Fruit fly (Drosophila melanogaster) whole organism, embryonic: ENCODE measurements around the gene CG17738.

Experiments
- ATbp ChIP-seq: fragments of 200-800 bp; sonication (Bioruptor generic); optimal IDR thresholded peaks from 2 replicates; lab custom pipeline; 2017; ENCODE audit warnings: missing biosample characterization, mild to moderate bottlenecking, missing genetic modification characterization, missing genetic modification reagents
- Ada2b ChIP-seq: fragments of 200-800 bp; sonication (Bioruptor generic); IDR thresholded peaks from 2 replicates; pipeline ENCODE4 v1.3.6; 2022; ENCODE audit warnings: missing biosample characterization, missing genetic modification characterization
- Bdp1 ChIP-seq: fragments of 200-800 bp; sonication (Bioruptor generic); optimal IDR thresholded peaks from 3 replicates; lab custom pipeline; 2016; ENCODE audit warnings: missing biosample characterization, missing genetic modification characterization
- CG12391 ChIP-seq: fragments of 200-800 bp; sonication (Bioruptor generic); optimal IDR thresholded peaks from 3 replicates; lab custom pipeline; 2018; ENCODE audit warnings: missing biosample characterization, mild to moderate bottlenecking, missing genetic modification characterization, moderate library complexity
- CG12659 ChIP-seq: fragments of 200-800 bp; sonication (Bioruptor generic); optimal IDR thresholded peaks from 3 replicates; lab custom pipeline; 2017; ENCODE audit warnings: mild to moderate bottlenecking, missing biosample characterization, missing genetic modification reagents, missing genetic modification characterization
- CG15479 ChIP-seq: fragments of 200-800 bp; sonication (Bioruptor generic); optimal IDR thresholded peaks from 3 replicates; lab custom pipeline; 2019; ENCODE audit warnings: missing biosample characterization, mild to moderate bottlenecking, missing genetic modification characterization, moderate library complexity
- CG1603 ChIP-seq: fragments of 200-800 bp; sonication (Bioruptor generic); optimal IDR thresholded peaks from 2 replicates; lab custom pipeline; 2019; ENCODE audit warnings: missing biosample characterization, mild to moderate bottlenecking, missing genetic modification characterization, moderate library complexity
- CG2120 ChIP-seq: fragments of 200-800 bp; sonication (Bioruptor generic); optimal IDR thresholded peaks from 3 replicates; lab custom pipeline; 2016; ENCODE audit warnings: missing biosample characterization, missing genetic modification characterization
- CG2875 ChIP-seq: fragments of 200-800 bp; sonication (Bioruptor generic); optimal IDR thresholded peaks from 2 replicates; lab custom pipeline; 2017; ENCODE audit warnings: missing biosample characterization, mild to moderate bottlenecking, missing genetic modification characterization, missing genetic modification reagents
- CG33557 ChIP-seq: fragments of 200-800 bp; sonication (Bioruptor generic); optimal IDR thresholded peaks from 2 replicates; lab custom pipeline; 2019; ENCODE audit warnings: missing biosample characterization, mild to moderate bottlenecking, missing genetic modification characterization, moderate library complexity
- CG3407 ChIP-seq: fragments of 200-800 bp; sonication (Bioruptor generic); optimal IDR thresholded peaks from 2 replicates; lab custom pipeline; 2018; ENCODE audit warnings: missing biosample characterization, mild to moderate bottlenecking, missing genetic modification characterization
- CG3838 ChIP-seq: fragments of 200-800 bp; sonication (Bioruptor generic); optimal IDR thresholded peaks from 3 replicates; lab custom pipeline; 2016; ENCODE audit warnings: missing biosample characterization, missing genetic modification characterization
- CG42726 ChIP-seq: fragments of 200-800 bp; sonication (Bioruptor generic); IDR thresholded peaks from 2 replicates; pipeline ENCODE4 v1.3.6; 2022; ENCODE audit warnings: missing biosample characterization, missing genetic modification characterization; ENCODE audit not compliant: partially characterized antibody
- CG5180 ChIP-seq: fragments of 200-800 bp; sonication (Bioruptor generic); optimal IDR thresholded peaks from 3 replicates; lab custom pipeline; 2017; ENCODE audit warnings: missing biosample characterization, missing genetic modification characterization, mild to moderate bottlenecking, moderate library complexity, missing genetic modification reagents
- CG6272 ChIP-seq: fragments of 200-800 bp; sonication (Bioruptor generic); IDR thresholded peaks from 2 replicates; pipeline ENCODE4 v1.3.6; 2022; ENCODE audit warnings: missing biosample characterization, missing genetic modification characterization
- CG6689 ChIP-seq: fragments of 200-800 bp; sonication (Bioruptor generic); IDR thresholded peaks from 2 replicates; pipeline ENCODE4 v1.3.6; 2022; ENCODE audit warnings: missing biosample characterization, missing genetic modification characterization
- CG9817 ChIP-seq: fragments of 200-800 bp; sonication (Bioruptor generic); optimal IDR thresholded peaks from 2 replicates; lab custom pipeline; 2018; ENCODE audit warnings: missing biosample characterization, mild to moderate bottlenecking, missing genetic modification characterization, moderate library complexity
- D ChIP-seq, 2 experiments: fragments of 200-800 bp in 1 of 2; fragments of >200 bp in 1 of 2; sonication (Bioruptor generic) in 1 of 2; optimal IDR thresholded peaks; 2 replicates in 1 of 2; 3 replicates in 1 of 2; lab custom pipeline; 2017; ENCODE audit warnings: mild to moderate bottlenecking in 1 of 2, missing biosample characterization in 1 of 2, missing genetic modification characterization in 1 of 2, missing genetic modification reagents in 1 of 2
- Dek ChIP-seq: fragments of 200-800 bp; sonication (Bioruptor generic); optimal IDR thresholded peaks from 3 replicates; lab custom pipeline; 2019; ENCODE audit warnings: missing biosample characterization, mild to moderate bottlenecking, missing genetic modification characterization, moderate library complexity
- Dip3 ChIP-seq: fragments of 200-800 bp; sonication (Bioruptor generic); optimal IDR thresholded peaks from 3 replicates; lab custom pipeline; 2016; ENCODE audit warnings: missing biosample characterization, missing genetic modification characterization
- Fer3 ChIP-seq: fragments of 200-800 bp; sonication (Bioruptor generic); optimal IDR thresholded peaks from 2 replicates; lab custom pipeline; 2018; ENCODE audit warnings: missing biosample characterization, mild to moderate bottlenecking, missing genetic modification characterization, moderate library complexity
- HLH4C ChIP-seq: fragments of 200-800 bp; sonication (Bioruptor generic); IDR thresholded peaks from 3 replicates; pipeline ENCODE4 v1.3.6; 2022; ENCODE audit warnings: missing biosample characterization, missing genetic modification characterization; ENCODE audit not compliant: partially characterized antibody
- Kr ChIP-seq: fragments of 200-800 bp; sonication (Bioruptor generic); optimal IDR thresholded peaks from 2 replicates; lab custom pipeline; 2017; ENCODE audit warnings: missing biosample characterization, mild to moderate bottlenecking, missing genetic modification characterization
- Lpt ChIP-seq: fragments of >200 bp; optimal IDR thresholded peaks from 2 replicates; lab custom pipeline; 2018; ENCODE audit warnings: missing biosample characterization, missing genetic modification characterization
- Mad ChIP-seq: fragments of 200-800 bp; sonication (Bioruptor generic); optimal IDR thresholded peaks from 2 replicates; lab custom pipeline; 2016; ENCODE audit warnings: missing biosample characterization, missing genetic modification characterization
- Oli ChIP-seq: fragments of 200-800 bp; sonication (Bioruptor generic); optimal IDR thresholded peaks from 2 replicates; lab custom pipeline; 2018; ENCODE audit warnings: missing biosample characterization, mild to moderate bottlenecking, missing genetic modification characterization, moderate library complexity
- Sin3A ChIP-seq: fragments of >200 bp; optimal IDR thresholded peaks from 2 replicates; lab custom pipeline; 2018
- ac ChIP-seq: fragments of 200-800 bp; sonication (Bioruptor generic); optimal IDR thresholded peaks from 3 replicates; lab custom pipeline; 2017; ENCODE audit warnings: missing biosample characterization, mild to moderate bottlenecking, missing genetic modification characterization
- ara ChIP-seq: fragments of 200-800 bp; sonication (Bioruptor generic); IDR thresholded peaks from 2 replicates; pipeline ENCODE4 v1.3.6; 2022; ENCODE audit warnings: missing biosample characterization, missing genetic modification characterization
- cad ChIP-seq: fragments of >200 bp; optimal IDR thresholded peaks from 2 replicates; lab custom pipeline; 2017; ENCODE audit warnings: missing biosample characterization, missing genetic modification characterization
- dmrt11E ChIP-seq: fragments of 200-800 bp; sonication (Bioruptor generic); optimal IDR thresholded peaks from 3 replicates; lab custom pipeline; 2018; ENCODE audit warnings: missing biosample characterization, mild to moderate bottlenecking, missing genetic modification characterization, moderate library complexity
- gem ChIP-seq: fragments of 200-800 bp; sonication (Bioruptor generic); optimal IDR thresholded peaks from 2 replicates; lab custom pipeline; 2019; ENCODE audit warnings: missing biosample characterization, mild to moderate bottlenecking, missing genetic modification characterization, moderate library complexity
- gt ChIP-seq: fragments of 200-800 bp; sonication (Bioruptor generic); IDR thresholded peaks from 2 replicates; pipeline ENCODE4 v1.3.6; 2022; ENCODE audit warnings: missing biosample characterization, missing genetic modification characterization
- insv ChIP-seq, 2 experiments: fragments of 200-800 bp; sonication (Bioruptor generic); optimal IDR thresholded peaks; 3 replicates each; lab custom pipeline; 2016 to 2018; ENCODE audit warnings: missing biosample characterization in 2 of 2, missing genetic modification characterization in 2 of 2
- lmd ChIP-seq: fragments of 200-800 bp; sonication (Bioruptor generic); IDR thresholded peaks from 2 replicates; pipeline ENCODE4 v1.3.6; 2022; ENCODE audit warnings: missing biosample characterization, missing genetic modification characterization
- luna ChIP-seq: fragments of 200-800 bp; sonication (Bioruptor generic); optimal IDR thresholded peaks from 2 replicates; lab custom pipeline; 2016; ENCODE audit warnings: missing biosample characterization, missing genetic modification characterization
- oc ChIP-seq: fragments of 200-800 bp; sonication (Bioruptor generic); optimal IDR thresholded peaks from 2 replicates; lab custom pipeline; 2018; ENCODE audit warnings: missing biosample characterization, mild to moderate bottlenecking, missing genetic modification characterization, moderate library complexity
- pfk ChIP-seq: fragments of 200-800 bp; sonication (Bioruptor generic); optimal IDR thresholded peaks from 2 replicates; lab custom pipeline; 2018; ENCODE audit warnings: missing biosample characterization, mild to moderate bottlenecking, missing genetic modification characterization, moderate library complexity
- pum ChIP-seq: fragments of 200-800 bp; sonication (Bioruptor generic); optimal IDR thresholded peaks from 2 replicates; lab custom pipeline; 2016; ENCODE audit warnings: missing biosample characterization, missing genetic modification characterization
- sc ChIP-seq, 3 experiments: fragments of >200 bp in 2 of 3; fragments of 200-800 bp in 1 of 3; sonication (Bioruptor generic) in 1 of 3; optimal IDR thresholded peaks; 2 replicates in 2 of 3; 3 replicates in 1 of 3; lab custom pipeline; 2017; ENCODE audit warnings: mild to moderate bottlenecking in 1 of 3, missing biosample characterization in 1 of 3, missing genetic modification characterization in 1 of 3, missing genetic modification reagents in 1 of 3
- sens ChIP-seq: fragments of 200-800 bp; sonication (Bioruptor generic); peaks from one replicate; lab custom pipeline; 2016; ENCODE audit warnings: missing biosample characterization, missing genetic modification characterization
- tio ChIP-seq: fragments of 200-800 bp; sonication (Bioruptor generic); optimal IDR thresholded peaks from 2 replicates; lab custom pipeline; 2017; ENCODE audit warnings: missing biosample characterization, missing genetic modification characterization, inconsistent platforms
- tll ChIP-seq, 2 experiments: fragments of 200-800 bp in 1 of 2; fragments of >200 bp in 1 of 2; sonication (Bioruptor generic) in 1 of 2; optimal IDR thresholded peaks; 2 replicates each; lab custom pipeline; 2017 to 2019; ENCODE audit warnings: missing biosample characterization in 2 of 2, missing genetic modification characterization in 2 of 2, mild to moderate bottlenecking in 1 of 2, moderate library complexity in 1 of 2
- twi ChIP-seq: fragments of 200-800 bp; optimal IDR thresholded peaks from 2 replicates; lab custom pipeline; 2019; ENCODE audit warnings: missing biosample characterization, mild to moderate bottlenecking, missing genetic modification characterization, moderate library complexity
- vfl ChIP-seq: fragments of 200-800 bp; sonication (Bioruptor generic); optimal IDR thresholded peaks from 2 replicates; lab custom pipeline; 2016; ENCODE audit warnings: missing biosample characterization, missing genetic modification characterization
- wek ChIP-seq: fragments of 200-800 bp; sonication (Bioruptor generic); optimal IDR thresholded peaks from 3 replicates; lab custom pipeline; 2018; ENCODE audit warnings: missing biosample characterization, mild to moderate bottlenecking, missing genetic modification characterization, moderate library complexity
- zen ChIP-seq: fragments of 200-800 bp; sonication (Bioruptor generic); optimal IDR thresholded peaks from 3 replicates; lab custom pipeline; 2018; ENCODE audit warnings: missing biosample characterization, mild to moderate bottlenecking, missing genetic modification characterization, moderate library complexity

The CG17738 gene

DNA sequence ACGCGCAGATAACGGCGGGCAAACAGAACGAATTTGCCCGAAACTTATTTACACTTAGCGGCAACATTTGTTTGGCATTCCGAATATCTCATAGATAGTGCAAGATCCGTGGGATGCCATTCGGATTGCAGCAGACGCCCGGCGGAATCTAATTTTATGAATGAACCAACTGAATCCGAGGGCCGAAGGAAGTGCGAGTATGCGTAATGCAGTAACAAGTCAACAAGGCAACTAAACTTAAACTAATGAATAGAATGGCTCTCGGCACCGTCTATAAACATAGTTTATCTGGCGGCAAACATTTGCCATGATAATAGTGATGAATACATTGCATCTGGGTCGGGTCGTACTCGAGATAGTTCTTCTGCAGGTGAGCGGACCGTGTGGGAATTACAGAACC is 20.5 kb upstream of the CG17738 start (continued):
- TF ChIP-seq CG12659 (GFP tag; lab: Kevin White, UChicago) (no peak), vfl (GFP tag; lab: Kevin White, UChicago) (no peak), sens (peak; percentile 71), CG12391 (tag; lab: Kevin White, UChicago) (no peak), CG42726 (GFP tag; lab: Robert Waterston, UW) (no peak), sc (optimal IDR thresholded peaks at IDR 0.05; lab: Kevin White, UChicago) (no peak), sc (GFP tag; optimal IDR thresholded peaks at IDR 0.05; lab: Kevin White, UChicago) (no peak), Fer3 (no peak), CG5180 (peak; percentile 18), Mad (GFP tag; lab: Kevin White, UChicago) (no peak), oc (tag; lab: Kevin White, UChicago) (no peak), dmrt11E (tag; lab: Kevin White, UChicago) (peak; percentile 20), twi (no peak), lmd (GFP tag; lab: Robert Waterston, UW) (no peak), Oli (tag; lab: Kevin White, UChicago) (no peak), HLH4C (GFP tag; lab: Robert Waterston, UW) (no peak), CG6689 (GFP tag; lab: Robert Waterston, UW) (no peak), CG33557 (peak; percentile 4), ATbp (peak; percentile 60), gt (GFP tag; lab: Robert Waterston, UW) (no peak), CG3838 (GFP tag; lab: Kevin White, UChicago) (no peak), pfk (no peak), CG3407 (GFP tag; lab: Kevin White, UChicago) (peak; percentile 36), gem (tag; lab: Kevin White, UChicago) (no peak), CG2875 (GFP tag; lab: Kevin White, UChicago) (peak; percentile 4), tio (GFP tag; lab: Kevin White, UChicago) (no peak), Bdp1 (GFP tag; lab: Kevin White, UChicago) (no peak), CG1603 (tag; lab: Kevin White, UChicago) (peak; percentile 41), CG9817 (tag; lab: Kevin White, UChicago) (no peak), CG15479 (GFP tag; lab: Kevin White, UChicago) (peak; percentile 53), wek (GFP tag; lab: Kevin White, UChicago) (peak; percentile 42), Dek (tag; lab: Kevin White, UChicago) (no peak)
- TF ChIP-seq, all 482 proteins: peak for 26

DNA sequence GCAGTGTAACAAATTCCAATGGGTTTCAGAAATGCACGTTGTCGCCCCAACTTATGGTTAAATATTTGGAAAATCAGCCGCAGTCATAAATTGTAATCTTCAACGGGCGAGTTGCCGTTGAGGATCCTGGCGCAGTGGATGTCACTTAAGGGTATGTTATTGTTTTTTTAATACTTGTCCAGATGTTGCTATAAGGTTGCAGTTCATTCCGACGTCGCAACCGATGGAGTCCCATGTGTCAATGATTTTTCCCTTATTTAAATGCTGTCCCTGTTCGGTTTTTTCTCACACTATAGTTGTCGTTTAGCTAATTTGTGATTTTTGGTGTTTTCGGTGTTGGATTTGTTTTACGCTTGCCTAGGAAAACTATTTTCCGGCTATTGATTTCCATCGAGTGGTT is 19.2 kb upstream of the CG17738 start:
- TF ChIP-seq CG6272 (no peak), Dip3 (GFP tag; lab: Kevin White, UChicago) (no peak), twi (peak; percentile 94)
- TF ChIP-seq, all 482 proteins: peak for 1

DNA sequence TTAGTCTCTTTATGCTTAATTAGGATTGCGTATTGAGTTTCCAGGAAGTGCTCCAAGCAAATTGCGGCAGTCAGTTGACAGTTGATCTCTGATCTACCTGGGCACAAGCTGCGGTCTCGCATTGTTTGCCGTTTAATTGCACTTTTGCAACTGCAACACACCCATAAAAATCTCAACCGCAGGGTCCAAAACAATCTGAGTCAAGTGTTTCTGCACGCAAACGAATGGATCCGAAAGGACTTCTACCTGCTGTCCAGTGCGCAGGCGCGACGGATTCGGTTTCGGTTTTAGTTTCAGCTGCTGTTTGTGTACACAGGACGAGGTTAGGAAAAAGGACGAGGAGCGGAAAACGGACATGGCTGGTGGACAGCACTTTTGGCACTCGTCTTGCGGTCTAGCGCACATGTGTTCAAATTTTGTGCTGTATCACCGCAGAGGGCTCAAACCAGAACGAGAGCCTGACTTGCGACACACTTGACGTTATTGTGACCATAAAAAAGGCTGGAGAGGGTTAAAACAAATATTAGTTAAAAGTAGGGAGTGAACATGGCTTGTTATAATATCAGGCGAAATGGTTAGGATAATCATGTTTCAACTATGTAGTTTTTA is 18.1 kb upstream of the CG17738 start:
- peak in 1 of 2 experiments; percentile 100 for TF ChIP-seq tll (GFP tag; optimal IDR thresholded peaks at IDR 0.05; lab: Kevin White, UChicago)
- TF ChIP-seq ac (GFP tag; lab: Kevin White, UChicago): peak; percentile 59
- TF ChIP-seq pum: no peak
- 0 out of 2 replicates have a peak, but pooled peaks have one; percentile 16 for TF ChIP-seq ara (GFP tag; lab: Robert Waterston, UW)
- peak in 1 of 2 experiments; percentile 77 for TF ChIP-seq insv (GFP tag; optimal IDR thresholded peaks at IDR 0.05; lab: Kevin White, UChicago)
- TF ChIP-seq luna (GFP tag; lab: Kevin White, UChicago): no peak
- peak; percentile 80 for TF ChIP-seq cad (GFP tag; lab: Kevin White, UChicago)
- TF ChIP-seq Ada2b (GFP tag; lab: Robert Waterston, UW): no peak
- no peak for TF ChIP-seq CG2120 (GFP tag; lab: Kevin White, UChicago)
- TF ChIP-seq CG15479 (GFP tag; lab: Kevin White, UChicago): peak; percentile 90
- TF ChIP-seq zen (tag; lab: Kevin White, UChicago): peak; percentile 62
- TF ChIP-seq twi: peak; percentile 90
- TF ChIP-seq D (optimal IDR thresholded peaks at IDR 0.05; lab: Kevin White, UChicago): peak; percentile 92
- no peak for TF ChIP-seq D (GFP tag; optimal IDR thresholded peaks at IDR 0.05; lab: Kevin White, UChicago)
- no peak for TF ChIP-seq Lpt (GFP tag; lab: Kevin White, UChicago)
- no peak for TF ChIP-seq Sin3A
- TF ChIP-seq Kr: peak; percentile 80
- TF ChIP-seq, all 482 proteins: peak for 10
